Worm (Caenorhabditis elegans) whole organism, L3 larva: ENCODE measurements around the gene C03H5.4.

Experiments used
- ceh-28 ChIP-seq: fragments of 150-350 bp; optimal IDR thresholded peaks from 2 replicates; lab custom pipeline; 2014; ENCODE audit warnings: missing biosample characterization, missing genetic modification reagents, missing genetic modification characterization
- daf-12 ChIP-seq: fragments of 150-350 bp; optimal IDR thresholded peaks from 2 replicates; lab custom pipeline; 2014; ENCODE audit warnings: missing biosample characterization, missing genetic modification reagents, missing genetic modification characterization
- elt-3 ChIP-seq, 3 experiments: fragments of 150-350 bp in 1 of 3; sonication (generic microtip) in 2 of 3; optimal IDR thresholded peaks; 2 replicates in 2 of 3; 4 replicates in 1 of 3; lab custom pipeline; 2014 to 2017; ENCODE audit warnings: missing biosample characterization in 3 of 3, missing genetic modification characterization in 3 of 3
- fkh-10 ChIP-seq: sonication (generic microtip); optimal IDR thresholded peaks from 2 replicates; lab custom pipeline; 2017; ENCODE audit warnings: missing biosample characterization, missing genetic modification reagents, missing genetic modification characterization
- nhr-237 ChIP-seq: fragments of 150-350 bp; optimal IDR thresholded peaks from 2 replicates; lab custom pipeline; 2014; ENCODE audit warnings: missing biosample characterization, missing genetic modification characterization
- nhr-28 ChIP-seq: fragments of 150-350 bp; optimal IDR thresholded peaks from 2 replicates; lab custom pipeline; 2014; ENCODE audit warnings: missing biosample characterization, missing genetic modification characterization
- nhr-67 ChIP-seq: fragments of 150-350 bp; optimal IDR thresholded peaks from 2 replicates; lab custom pipeline; 2014; ENCODE audit warnings: missing biosample characterization, missing genetic modification characterization
- skn-1 ChIP-seq: fragments of 150-350 bp; optimal IDR thresholded peaks from 2 replicates; lab custom pipeline; 2014; ENCODE audit warnings: missing biosample characterization, missing genetic modification characterization
- ztf-11 ChIP-seq: fragments of 150-350 bp; optimal IDR thresholded peaks from 2 replicates; lab custom pipeline; 2014; ENCODE audit warnings: missing biosample characterization, missing genetic modification characterization

DNA sequence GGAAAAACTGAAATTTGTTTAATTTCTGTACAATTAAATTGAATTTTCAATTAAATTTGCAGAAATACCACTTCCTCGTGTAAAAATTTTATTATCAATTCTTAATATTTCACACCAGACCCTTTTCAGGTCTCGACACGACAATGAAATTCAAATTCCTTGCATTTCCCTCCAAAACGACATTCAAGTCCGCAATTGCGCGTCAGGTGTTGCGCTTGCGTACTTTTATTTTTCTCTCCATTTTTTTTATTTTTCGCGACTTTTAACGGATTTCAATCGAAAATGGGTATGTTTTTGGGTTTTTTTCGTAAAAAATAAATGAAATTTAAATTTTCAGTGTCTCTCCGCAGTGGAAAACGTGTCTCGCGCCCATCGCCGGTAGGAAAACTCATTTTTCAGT lies 10.9 kb downstream of the C03H5.4 start, which contains the start of gene C03H5.3:
- TF ChIP-seq fkh-10 (GFP tag; lab: Kevin White, UChicago) (no peak), ztf-11 (tag; lab: Kevin White, UChicago) (no peak), ceh-28 (tag; lab: Kevin White, UChicago) (no peak), skn-1 (no peak), nhr-67 (no peak), nhr-28 (tag; lab: Kevin White, UChicago) (no peak), elt-3 (tag; optimal IDR thresholded peaks at IDR 0.05; lab: Kevin White, UChicago) (no peak), nhr-237 (tag; lab: Kevin White, UChicago) (no peak), daf-12 (no peak)
